Worm (Caenorhabditis elegans) whole organism, L3 larva: Measurements from ENCODE around the gene srlf-29.

Experiments used
- ZK546.5 ChIP-seq: sonication (generic microtip); optimal IDR thresholded peaks from 2 replicates; lab custom pipeline; 2017; ENCODE audit warnings: missing biosample characterization, missing genetic modification characterization
- ceh-16 ChIP-seq: sonication (generic microtip); optimal IDR thresholded peaks from 2 replicates; lab custom pipeline; 2017; ENCODE audit warnings: missing biosample characterization, missing genetic modification characterization
- elt-3 ChIP-seq, 3 experiments: fragments of 150-350 bp in 1 of 3; sonication (generic microtip) in 2 of 3; optimal IDR thresholded peaks; 2 replicates in 2 of 3; 4 replicates in 1 of 3; lab custom pipeline; 2014 to 2017; ENCODE audit warnings: missing biosample characterization in 3 of 3, missing genetic modification characterization in 3 of 3
- fkh-10 ChIP-seq: sonication (generic microtip); optimal IDR thresholded peaks from 2 replicates; lab custom pipeline; 2017; ENCODE audit warnings: missing biosample characterization, missing genetic modification reagents, missing genetic modification characterization
- jun-1 ChIP-seq: fragments of 150-350 bp; optimal IDR thresholded peaks from 2 replicates; lab custom pipeline; 2014; ENCODE audit warnings: missing biosample characterization, missing genetic modification reagents, missing genetic modification characterization
- nhr-77 ChIP-seq: fragments of 150-350 bp; optimal IDR thresholded peaks from 2 replicates; lab custom pipeline; 2014; ENCODE audit warnings: missing biosample characterization, missing genetic modification characterization
- ztf-11 ChIP-seq: fragments of 150-350 bp; optimal IDR thresholded peaks from 2 replicates; lab custom pipeline; 2014; ENCODE audit warnings: missing biosample characterization, missing genetic modification characterization

DNA sequence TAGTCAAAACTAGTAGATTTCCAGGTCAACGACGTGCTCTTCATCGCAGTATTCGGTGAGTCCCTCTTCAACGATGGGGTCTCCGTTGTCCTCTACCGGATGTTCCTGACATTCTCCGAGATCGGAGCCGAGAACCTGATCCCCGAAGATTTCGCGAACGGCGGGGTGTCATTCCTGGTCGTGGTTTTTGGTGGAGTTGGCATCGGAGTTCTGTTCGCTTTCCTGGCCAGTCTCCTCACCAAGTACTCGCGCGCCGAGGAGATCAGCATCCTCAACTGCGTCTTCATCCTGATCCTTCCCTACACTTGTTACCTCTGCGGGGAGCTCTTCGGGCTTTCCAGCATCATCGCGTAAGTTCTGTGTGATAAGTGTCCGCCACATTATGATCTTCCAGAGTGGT lies 6.5 kb downstream of the srlf-29 start:
- TF ChIP-seq fkh-10 (GFP tag; lab: Kevin White, UChicago) (no peak), jun-1 (no peak), ztf-11 (tag; lab: Kevin White, UChicago) (no peak), nhr-77 (tag; lab: Kevin White, UChicago) (no peak), elt-3 (tag; optimal IDR thresholded peaks at IDR 0.05; lab: Kevin White, UChicago) (no peak), ZK546.5 (no peak), ceh-16 (tag; lab: Kevin White, UChicago) (no peak)
